Worm (Caenorhabditis elegans) whole organism, L4 larva: ENCODE measurements around the gene rgs-9.
A peak's percentile ranks its signal among the peaks of the same experiment; 100 is the strongest.

Experiments used
- F44E2.7 ChIP-seq: fragments of 200-800 bp; sonication (Bioruptor generic); IDR thresholded peaks from 2 replicates; pipeline ENCODE4 v2.1.2; 2022; ENCODE audit warnings: missing genetic modification characterization, missing compliant biosample characterization
- T20F7.1 ChIP-seq: fragments of 200-800 bp; sonication (Bioruptor generic); optimal IDR thresholded peaks from 2 replicates; lab custom pipeline; 2018; ENCODE audit warnings: mild to moderate bottlenecking, missing genetic modification characterization, missing compliant biosample characterization
- Y105C5A.15 ChIP-seq: fragments of 200-800 bp; sonication (Bioruptor generic); IDR thresholded peaks from 2 replicates; pipeline ENCODE4 v1.3.6; 2022; ENCODE audit warnings: missing genetic modification characterization, missing compliant biosample characterization
- ZK337.2 ChIP-seq: fragments of 200-800 bp; sonication (Bioruptor generic); IDR thresholded peaks from 2 replicates; pipeline ENCODE4 v1.3.6; 2022; ENCODE audit warnings: missing genetic modification reagents, missing genetic modification characterization, missing compliant biosample characterization
- ZK546.5 ChIP-seq, 2 experiments: sonication (generic microtip); optimal IDR thresholded peaks; 2 replicates each; lab custom pipeline; 2017; ENCODE audit warnings: missing biosample characterization in 2 of 2, missing genetic modification characterization in 2 of 2
- aha-1 ChIP-seq: fragments of 150-350 bp; peaks from one replicate; lab custom pipeline; 2014; ENCODE audit warnings: missing biosample characterization, missing genetic modification characterization
- aly-2 ChIP-seq: sonication (generic microtip); optimal IDR thresholded peaks from 2 replicates; lab custom pipeline; 2018; ENCODE audit warnings: missing biosample characterization, missing genetic modification characterization
- ama-1 ChIP-seq: fragments of 150-350 bp; optimal IDR thresholded peaks from 2 replicates; lab custom pipeline; 2014; ENCODE audit warnings: inconsistent platforms, mixed read lengths
- ceh-62 ChIP-seq: sonication (generic microtip); optimal IDR thresholded peaks from 2 replicates; lab custom pipeline; 2017; ENCODE audit warnings: missing biosample characterization, missing genetic modification characterization
- cey-2 ChIP-seq: sonication (generic microtip); optimal IDR thresholded peaks from 3 replicates; lab custom pipeline; 2017; ENCODE audit warnings: missing genetic modification characterization, mild to moderate bottlenecking, missing compliant biosample characterization, antibody characterized with exemption, borderline replicate concordance; ENCODE audit not compliant: insufficient read depth
- ctbp-1 ChIP-seq: fragments of 200-800 bp; sonication (Bioruptor generic); IDR thresholded peaks from 2 replicates; pipeline ENCODE4 v1.3.6; 2022; ENCODE audit warnings: missing genetic modification reagents, missing genetic modification characterization, missing compliant biosample characterization
- daf-12 ChIP-seq: fragments of 150-350 bp; optimal IDR thresholded peaks from 2 replicates; lab custom pipeline; 2014; ENCODE audit warnings: missing biosample characterization, missing genetic modification reagents, missing genetic modification characterization
- daf-16 ChIP-seq, 3 experiments: sonication (generic microtip); optimal IDR thresholded peaks; 2 replicates each; lab custom pipeline; 2016 to 2017; ENCODE audit warnings: missing genetic modification characterization in 3 of 3, missing genetic modification reagents in 3 of 3, mild to moderate bottlenecking in 2 of 3, missing compliant biosample characterization in 2 of 3, missing biosample characterization in 1 of 3, moderate library complexity in 1 of 3
- daf-19 ChIP-seq: fragments of 200-800 bp; sonication (Bioruptor generic); conservative IDR thresholded peaks from 2 replicates; pipeline ENCODE4 v1.3.6; 2022; ENCODE audit warnings: missing genetic modification characterization, missing compliant biosample characterization
- dmd-8 ChIP-seq: fragments of 200-800 bp; sonication (Bioruptor generic); IDR thresholded peaks from 2 replicates; pipeline ENCODE4 v1.3.6; 2022; ENCODE audit warnings: missing genetic modification characterization, missing compliant biosample characterization
- dmd-9 ChIP-seq: fragments of 200-800 bp; sonication (Bioruptor generic); IDR thresholded peaks from 2 replicates; pipeline ENCODE4 v1.3.6; 2022; ENCODE audit warnings: missing genetic modification reagents, missing genetic modification characterization, missing compliant biosample characterization
- dpl-1 ChIP-seq: fragments of 150-350 bp; optimal IDR thresholded peaks from 2 replicates; lab custom pipeline; 2014; ENCODE audit warnings: missing biosample characterization, missing genetic modification reagents, missing genetic modification characterization
- duxl-1 ChIP-seq: sonication (generic microtip); optimal IDR thresholded peaks from 2 replicates; lab custom pipeline; 2016; ENCODE audit warnings: mild to moderate bottlenecking, missing genetic modification characterization, moderate library complexity, missing compliant biosample characterization; ENCODE audit not compliant: poor library complexity
- dve-1 ChIP-seq: sonication (generic microtip); optimal IDR thresholded peaks from 2 replicates; lab custom pipeline; 2017; ENCODE audit warnings: antibody characterized with exemption, mild to moderate bottlenecking, missing genetic modification characterization, missing compliant biosample characterization; ENCODE audit not compliant: insufficient read depth
- hmg-1.1 ChIP-seq: fragments of 200-800 bp; sonication (Bioruptor generic); IDR thresholded peaks from 2 replicates; pipeline ENCODE4 v1.3.6; 2022; ENCODE audit warnings: missing genetic modification reagents, missing genetic modification characterization, missing compliant biosample characterization
- lim-7 ChIP-seq: fragments of 200-800 bp; sonication (Bioruptor generic); IDR thresholded peaks from 2 replicates; pipeline ENCODE4 v1.3.6; 2022; ENCODE audit warnings: missing genetic modification characterization, missing compliant biosample characterization
- lin-13 ChIP-seq: fragments of 150-350 bp; optimal IDR thresholded peaks from 2 replicates; lab custom pipeline; 2014; ENCODE audit warnings: missing biosample characterization, missing genetic modification reagents, missing genetic modification characterization
- lin-38 ChIP-seq: fragments of 200-800 bp; sonication (Bioruptor generic); IDR thresholded peaks from 2 replicates; pipeline ENCODE4 v1.3.6; 2022; ENCODE audit warnings: missing genetic modification reagents, missing genetic modification characterization, missing compliant biosample characterization
- lin-39 ChIP-seq: fragments of 150-350 bp; optimal IDR thresholded peaks from 2 replicates; lab custom pipeline; 2014; ENCODE audit warnings: missing biosample characterization, missing genetic modification reagents, missing genetic modification characterization
- lir-3 ChIP-seq: sonication (generic microtip); optimal IDR thresholded peaks from 2 replicates; lab custom pipeline; 2016; ENCODE audit warnings: mild to moderate bottlenecking, missing genetic modification characterization, missing compliant biosample characterization
- madf-5 ChIP-seq, 2 experiments: fragments of 200-800 bp; sonication (Bioruptor generic); IDR thresholded peaks; 2 replicates each; pipeline ENCODE4 v1.3.6; 2022; ENCODE audit warnings: missing compliant biosample characterization in 2 of 2, missing genetic modification characterization in 2 of 2
- madf-9 ChIP-seq: fragments of 200-800 bp; sonication (Bioruptor generic); conservative IDR thresholded peaks from 2 replicates; pipeline ENCODE4 v1.3.6; 2022; ENCODE audit warnings: missing genetic modification reagents, missing genetic modification characterization, missing compliant biosample characterization
- mdl-1 ChIP-seq, 2 experiments: fragments of 150-350 bp in 1 of 2; sonication (generic microtip) in 1 of 2; optimal IDR thresholded peaks; 2 replicates each; lab custom pipeline; 2014 to 2017; ENCODE audit warnings: missing biosample characterization in 2 of 2, missing genetic modification characterization in 2 of 2
- mdt-29 ChIP-seq: fragments of 200-800 bp; sonication (Bioruptor generic); IDR thresholded peaks from 2 replicates; pipeline ENCODE4 v1.3.6; 2022; ENCODE audit warnings: missing genetic modification reagents, missing genetic modification characterization, missing compliant biosample characterization
- mep-1 ChIP-seq: fragments of 150-350 bp; sonication (generic microtip); optimal IDR thresholded peaks from 3 replicates; lab custom pipeline; 2014; ENCODE audit warnings: missing biosample characterization, missing genetic modification characterization
- mes-2 ChIP-seq: sonication (generic microtip); optimal IDR thresholded peaks from 2 replicates; lab custom pipeline; 2016; ENCODE audit warnings: missing genotype, mild to moderate bottlenecking, missing genetic modification characterization, missing compliant biosample characterization; ENCODE audit not compliant: poor library complexity, severe bottlenecking
- mxl-2 ChIP-seq: fragments of 200-800 bp; sonication (Bioruptor generic); conservative IDR thresholded peaks from 2 replicates; pipeline ENCODE4 v1.3.6; 2022; ENCODE audit warnings: missing genetic modification reagents, missing genetic modification characterization, missing compliant biosample characterization
- nhr-102 ChIP-seq: sonication (generic microtip); optimal IDR thresholded peaks from 2 replicates; lab custom pipeline; 2016; ENCODE audit warnings: mild to moderate bottlenecking, missing genetic modification characterization, moderate library complexity, missing compliant biosample characterization
- nhr-111 ChIP-seq: fragments of 200-800 bp; sonication (Bioruptor generic); optimal IDR thresholded peaks from 2 replicates; lab custom pipeline; 2018; ENCODE audit warnings: mild to moderate bottlenecking, missing genetic modification characterization, missing compliant biosample characterization
- nhr-237 ChIP-seq: sonication (generic microtip); optimal IDR thresholded peaks from 2 replicates; lab custom pipeline; 2017; ENCODE audit warnings: missing biosample characterization, missing genetic modification characterization
- nhr-25 ChIP-seq: sonication (generic microtip); optimal IDR thresholded peaks from 2 replicates; lab custom pipeline; 2017; ENCODE audit warnings: missing genetic modification characterization, mild to moderate bottlenecking, missing compliant biosample characterization, antibody characterized with exemption, moderate library complexity, borderline replicate concordance; ENCODE audit not compliant: insufficient read depth
- nhr-6 ChIP-seq: fragments of 150-350 bp; optimal IDR thresholded peaks from 2 replicates; lab custom pipeline; 2014; ENCODE audit warnings: missing biosample characterization, missing genetic modification characterization
- pha-4 ChIP-seq, 2 experiments: fragments of 150-350 bp in 1 of 2; fragments of 200-800 bp in 1 of 2; sonication (Bioruptor generic) in 1 of 2; IDR thresholded peaks in 1 of 2; optimal IDR thresholded peaks in 1 of 2; 2 replicates each; pipeline versions ENCODE4 v1.3.6 to Lab custom; 2014 to 2022; ENCODE audit warnings: missing genetic modification characterization in 2 of 2, missing genetic modification reagents in 2 of 2, missing biosample characterization in 1 of 2, missing compliant biosample characterization in 1 of 2
- php-3 ChIP-seq: fragments of 200-800 bp; sonication (Bioruptor generic); IDR thresholded peaks from 2 replicates; pipeline ENCODE4 v1.3.6; 2022; ENCODE audit warnings: missing genetic modification reagents, missing genetic modification characterization, missing compliant biosample characterization
- skn-1 ChIP-seq: fragments of 150-350 bp; optimal IDR thresholded peaks from 2 replicates; lab custom pipeline; 2014; ENCODE audit warnings: missing biosample characterization, missing genetic modification characterization
- spr-3 ChIP-seq: fragments of 200-800 bp; sonication (Bioruptor generic); optimal IDR thresholded peaks from 2 replicates; lab custom pipeline; 2018; ENCODE audit warnings: mild to moderate bottlenecking, missing genetic modification characterization, missing compliant biosample characterization
- unc-130 ChIP-seq: sonication (generic microtip); optimal IDR thresholded peaks from 2 replicates; lab custom pipeline; 2016; ENCODE audit warnings: missing genetic modification reagents, missing genetic modification characterization, missing compliant biosample characterization
- unc-62 ChIP-seq, 3 experiments: fragments of 150-350 bp in 1 of 3; sonication (generic microtip); optimal IDR thresholded peaks in 2 of 3; peaks in 1 of 3; 1 replicate in 1 of 3; 2 replicates in 2 of 3; lab custom pipeline; 2014 to 2017; ENCODE audit warnings: missing biosample characterization in 3 of 3, missing genetic modification characterization in 3 of 3, missing genetic modification reagents in 3 of 3, missing genotype in 1 of 3
- zip-11 ChIP-seq: fragments of 200-800 bp; sonication (Bioruptor generic); IDR thresholded peaks from 2 replicates; pipeline ENCODE4 v1.3.6; 2022; ENCODE audit warnings: missing genetic modification characterization, missing compliant biosample characterization

rgs-9 gene

DNA sequence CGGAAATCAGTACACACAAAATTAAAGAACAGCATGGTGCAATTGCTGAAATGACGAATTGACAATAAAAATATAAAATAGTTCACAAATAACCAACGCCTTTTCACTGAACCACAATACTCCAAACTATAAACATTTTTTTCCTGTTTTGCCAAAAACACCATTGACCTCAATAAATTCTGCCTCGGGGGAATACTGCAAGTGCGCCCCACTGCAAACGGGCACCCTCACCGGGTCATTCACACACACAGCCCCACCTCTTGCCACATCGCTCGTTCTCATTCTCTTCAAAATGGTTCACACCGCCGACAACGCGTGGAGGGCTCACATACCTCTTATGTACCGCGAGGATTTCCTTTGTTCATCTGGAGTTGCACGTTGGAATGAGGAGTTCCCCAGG lies at the start of gene rgs-9:
Gene rgs-9, plus strand, starts transcription at position 237 of the 400 bp plus-strand sequence.
- peak in 1 of 2 experiments; percentile 51 for TF ChIP-seq unc-62 (GFP tag; optimal IDR thresholded peaks at IDR 0.05 in 1 of 2; lab: Kevin White, UChicago)
- TF ChIP-seq unc-62 (tag; optimal IDR thresholded peaks at IDR 0.05; lab: Kevin White, UChicago): no peak
- no peak for TF ChIP-seq nhr-237

DNA sequence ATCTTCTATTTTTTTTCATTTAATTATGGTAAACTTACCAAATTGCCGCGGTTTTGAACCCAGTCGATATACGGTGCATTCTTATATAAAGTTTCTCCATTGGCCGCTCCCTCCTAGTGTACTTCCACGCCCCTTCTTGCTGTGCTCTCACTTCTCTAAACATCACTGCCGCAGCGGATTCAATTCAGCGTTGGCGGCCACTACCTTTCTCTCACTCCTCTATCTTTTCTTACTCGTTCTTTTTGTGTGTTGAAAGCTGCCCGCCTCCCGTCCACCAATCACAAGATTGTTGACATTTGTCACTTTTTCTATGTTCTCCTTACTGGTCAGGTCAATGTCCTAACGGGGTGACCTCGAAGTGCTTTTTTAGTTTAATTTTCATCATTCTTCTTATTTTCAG lies 44.1 kb upstream of the rgs-9 start:
- peak in 1 of 2 experiments; percentile 95 for TF ChIP-seq unc-62 (GFP tag; optimal IDR thresholded peaks at IDR 0.05 in 1 of 2; lab: Kevin White, UChicago)
- no peak for TF ChIP-seq unc-62 (tag; optimal IDR thresholded peaks at IDR 0.05; lab: Kevin White, UChicago)
- TF ChIP-seq hmg-1.1 (GFP tag; lab: Robert Waterston, UW): peak; percentile 39; the same call in 1 of the 2 replicates
- peak; percentile 48 for TF ChIP-seq mes-2
- TF ChIP-seq duxl-1: peak; percentile 96
- TF ChIP-seq dpl-1 (GFP tag; lab: Kevin White, UChicago): no peak
- TF ChIP-seq Y105C5A.15 (GFP tag; lab: Robert Waterston, UW): no peak
- no peak for TF ChIP-seq daf-16 (GFP tag; optimal IDR thresholded peaks at IDR 0.05; lab: Kevin White, UChicago)
- no peak for TF ChIP-seq daf-16 (tag; optimal IDR thresholded peaks at IDR 0.05; lab: Kevin White, UChicago)
- TF ChIP-seq aha-1 (tag; lab: Kevin White, UChicago): peak; percentile 57
- TF ChIP-seq, all 104 proteins: peak for 5

ce11 chrX:1880665-1881064 lies 34.4 kb upstream of the rgs-9 start:
- TF ChIP-seq nhr-102: no peak
- 0 out of 2 replicates have a peak, but pooled peaks have one; percentile 33 for TF ChIP-seq dmd-9 (GFP tag; lab: Robert Waterston, UW)
- no peak for TF ChIP-seq spr-3 (GFP tag; lab: Kevin White, UChicago)
- TF ChIP-seq cey-2 (tag; lab: Kevin White, UChicago): no peak
- no peak for TF ChIP-seq ama-1 (lab: Kevin White, UChicago)
- TF ChIP-seq F44E2.7 (GFP tag; lab: Robert Waterston, UW): no peak
- no peak; the same call in 1 of the 2 replicates for TF ChIP-seq madf-9 (GFP tag; lab: Robert Waterston, UW)
- no peak for TF ChIP-seq daf-12 (tag; lab: Kevin White, UChicago)
- no peak for TF ChIP-seq lin-39
- peak; percentile 34 for TF ChIP-seq lin-13
- TF ChIP-seq unc-130 (GFP tag; lab: Kevin White, UChicago): peak; percentile 49
- peak; percentile 76 for TF ChIP-seq mep-1 (tag; lab: Kevin White, UChicago)
- TF ChIP-seq aly-2 (tag; lab: Kevin White, UChicago): no peak
- no peak for TF ChIP-seq mdl-1 (tag; optimal IDR thresholded peaks at IDR 0.05; lab: Kevin White, UChicago)
- 0 out of 4 replicates have a peak, but pooled peaks have one; percentile 35 to 59 for TF ChIP-seq madf-5 (GFP tag; IDR thresholded peaks at IDR 0.05; lab: Robert Waterston, UW)
- TF ChIP-seq nhr-237: no peak
- 0 out of 2 replicates have a peak, but pooled peaks have one; percentile 36 for TF ChIP-seq ZK337.2 (GFP tag; lab: Robert Waterston, UW)
- no peak for TF ChIP-seq zip-11 (GFP tag; lab: Robert Waterston, UW)
- TF ChIP-seq nhr-25 (tag; lab: Kevin White, UChicago): no peak
- no peak for TF ChIP-seq T20F7.1
- TF ChIP-seq skn-1: no peak
- TF ChIP-seq lir-3 (tag; lab: Kevin White, UChicago): peak; percentile 46
- peak; percentile 44; the same call in 1 of the 2 replicates for TF ChIP-seq mxl-2 (GFP tag; lab: Robert Waterston, UW)
- no peak for TF ChIP-seq php-3
- TF ChIP-seq daf-16 (GFP tag; optimal IDR thresholded peaks at IDR 0.05; lab: Kevin White, UChicago): peak; percentile 44 to 49
- TF ChIP-seq daf-16 (tag; optimal IDR thresholded peaks at IDR 0.05; lab: Kevin White, UChicago): peak; percentile 68
- no peak for TF ChIP-seq dve-1 (tag; lab: Kevin White, UChicago)
- no peak for TF ChIP-seq lim-7 (GFP tag; lab: Robert Waterston, UW)
- TF ChIP-seq ctbp-1 (GFP tag; lab: Robert Waterston, UW): no peak
- TF ChIP-seq ceh-62 (tag; lab: Kevin White, UChicago): no peak
- no peak; the same call in 1 of the 2 replicates for TF ChIP-seq dmd-8 (GFP tag; lab: Robert Waterston, UW)
- TF ChIP-seq nhr-6: no peak
- TF ChIP-seq daf-19 (GFP tag; lab: Robert Waterston, UW): no peak
- no peak for TF ChIP-seq ZK546.5 (tag; optimal IDR thresholded peaks at IDR 0.05; lab: Kevin White, UChicago)
- no peak for TF ChIP-seq nhr-111 (GFP tag; lab: Kevin White, UChicago)
- peak; percentile 79 for TF ChIP-seq pha-4 (GFP tag; IDR thresholded peaks at IDR 0.05; lab: Robert Waterston, UW)
- no peak for TF ChIP-seq pha-4 (tag; optimal IDR thresholded peaks at IDR 0.05; lab: Kevin White, UChicago)
- no peak for TF ChIP-seq mdt-29 (GFP tag; lab: Robert Waterston, UW)
- TF ChIP-seq lin-38 (GFP tag; lab: Robert Waterston, UW): no peak
